Worm (Caenorhabditis elegans): ENCODE results near the gene Y54G2A.36.

ce11 chrIV:2850586-2850985, 46.9 kb upstream of the Y54G2A.36 start, which contains the start of gene clec-85:
- TF ChIP-seq pha-4 (tag; optimal IDR thresholded peaks at IDR 0.05): no peak
- TF ChIP-seq elt-3 (tag; optimal IDR thresholded peaks at IDR 0.05): no peak
- TF ChIP-seq blmp-1 (tag; optimal IDR thresholded peaks at IDR 0.05): no peak
- TF ChIP-seq nhr-2 (tag; optimal IDR thresholded peaks at IDR 0.05): no peak
- no peak for TF ChIP-seq mep-1 (tag; optimal IDR thresholded peaks at IDR 0.05)
- no peak for TF ChIP-seq nhr-76 (tag; optimal IDR thresholded peaks at IDR 0.05)
- TF ChIP-seq cnd-1 (tag; optimal IDR thresholded peaks at IDR 0.05): no peak
- TF ChIP-seq snpc-4 (tag; optimal IDR thresholded peaks at IDR 0.05): no peak
- TF ChIP-seq nhr-12 (tag; optimal IDR thresholded peaks at IDR 0.05): no peak
- no peak for TF ChIP-seq bed-3 (GFP tag; optimal IDR thresholded peaks at IDR 0.05)
- TF ChIP-seq lin-13 (tag; optimal IDR thresholded peaks at IDR 0.05): no peak
- TF ChIP-seq zip-8 (tag; optimal IDR thresholded peaks at IDR 0.05): no peak

Data from whole organism, mixed stage, embryonic.